Fruit fly (Drosophila melanogaster) whole organism, prepupa: Measurements from ENCODE around the gene CG17778.

Source experiments
- CG8119 ChIP-seq: fragments of 200-800 bp; sonication (Bioruptor generic); IDR thresholded peaks from 3 replicates; pipeline ENCODE4 v1.3.6; 2022; ENCODE audit warnings: missing biosample characterization, missing genetic modification characterization
- CG8632 ChIP-seq: fragments of 200-800 bp; sonication (Bioruptor generic); optimal IDR thresholded peaks from 3 replicates; lab custom pipeline; 2016; ENCODE audit warnings: missing biosample characterization, missing genetic modification characterization
- Hr39 ChIP-seq: fragments of 200-800 bp; sonication (Bioruptor generic); optimal IDR thresholded peaks from 2 replicates; lab custom pipeline; 2016; ENCODE audit warnings: missing biosample characterization, missing genetic modification characterization
- Smox ChIP-seq: fragments of 200-800 bp; sonication (Bioruptor generic); optimal IDR thresholded peaks from 3 replicates; lab custom pipeline; 2016; ENCODE audit warnings: missing biosample characterization, missing genetic modification characterization
- fd85E ChIP-seq: fragments of 200-800 bp; sonication (Bioruptor generic); optimal IDR thresholded peaks from 3 replicates; lab custom pipeline; 2016; ENCODE audit warnings: missing biosample characterization, missing genetic modification characterization
- net ChIP-seq: fragments of 200-800 bp; sonication (Bioruptor generic); optimal IDR thresholded peaks from 3 replicates; lab custom pipeline; 2016; ENCODE audit warnings: missing biosample characterization, missing genetic modification characterization

- no peak for TF ChIP-seq Smox
- TF ChIP-seq CG8632 (GFP tag; lab: Kevin White, UChicago), result no peak
- TF ChIP-seq fd85E (GFP tag; lab: Kevin White, UChicago), result no peak
- no peak for TF ChIP-seq CG8119 (GFP tag; lab: Robert Waterston, UW)
- TF ChIP-seq net (GFP tag; lab: Kevin White, UChicago), result no peak
- TF ChIP-seq Hr39 (GFP tag; lab: Kevin White, UChicago), result no peak
Observed at dm6 chrX:470626-471025, 23.8 kb upstream of the CG17778 start, which contains the start of gene CG32816.
